Worm (Caenorhabditis elegans): ENCODE measurements around the gene D1086.17.

- TF ChIP-seq nhr-11 (tag; optimal IDR thresholded peaks at IDR 0.05) = no peak
- no peak for TF ChIP-seq unc-62 (GFP tag; optimal IDR thresholded peaks at IDR 0.05)
- TF ChIP-seq nhr-77 (tag; optimal IDR thresholded peaks at IDR 0.05) = no peak
- no peak for TF ChIP-seq mab-5 (tag; optimal IDR thresholded peaks at IDR 0.05)
- no peak for TF ChIP-seq ceh-82 (tag; optimal IDR thresholded peaks at IDR 0.05)
- no peak for TF ChIP-seq lin-39 (tag; optimal IDR thresholded peaks at IDR 0.05)
- no peak for TF ChIP-seq Y55F3AM.14 (GFP tag; optimal IDR thresholded peaks at IDR 0.05)
- TF ChIP-seq ztf-4 (tag; optimal IDR thresholded peaks at IDR 0.05) = no peak
- no peak for TF ChIP-seq skn-1 (tag; optimal IDR thresholded peaks at IDR 0.05)
- no peak for TF ChIP-seq zag-1 (tag; optimal IDR thresholded peaks at IDR 0.05)
- no peak for TF ChIP-seq nhr-23 (tag; optimal IDR thresholded peaks at IDR 0.05)
Observed at ce11 chrV:14074160-14074559, 6.5 kb downstream of the D1086.17 start, which contains the start of gene D1086.11.

All from whole organism, L2 larva.